Worm (Caenorhabditis elegans) whole organism, L2 larva: Measurements from ENCODE around the gene srz-19.

Experiments used
- ZK546.5 ChIP-seq: sonication (generic microtip); optimal IDR thresholded peaks from 2 replicates; lab custom pipeline; 2017; ENCODE audit warnings: missing biosample characterization, missing genetic modification characterization
- ceh-82 ChIP-seq: fragments of 150-350 bp; optimal IDR thresholded peaks from 2 replicates; lab custom pipeline; 2014; ENCODE audit warnings: missing biosample characterization, missing genetic modification characterization
- crh-2 ChIP-seq: sonication (generic microtip); optimal IDR thresholded peaks from 2 replicates; lab custom pipeline; 2017; ENCODE audit warnings: missing biosample characterization, missing genetic modification characterization
- nhr-11 ChIP-seq: fragments of 150-350 bp; optimal IDR thresholded peaks from 2 replicates; lab custom pipeline; 2014; ENCODE audit warnings: missing biosample characterization, missing genetic modification characterization
- nhr-6 ChIP-seq: fragments of 150-350 bp; optimal IDR thresholded peaks from 2 replicates; lab custom pipeline; 2014; ENCODE audit warnings: missing biosample characterization, missing genetic modification characterization
- snpc-4 ChIP-seq: fragments of 150-350 bp; optimal IDR thresholded peaks from 2 replicates; lab custom pipeline; 2014; ENCODE audit warnings: missing biosample characterization, missing genetic modification characterization

DNA sequence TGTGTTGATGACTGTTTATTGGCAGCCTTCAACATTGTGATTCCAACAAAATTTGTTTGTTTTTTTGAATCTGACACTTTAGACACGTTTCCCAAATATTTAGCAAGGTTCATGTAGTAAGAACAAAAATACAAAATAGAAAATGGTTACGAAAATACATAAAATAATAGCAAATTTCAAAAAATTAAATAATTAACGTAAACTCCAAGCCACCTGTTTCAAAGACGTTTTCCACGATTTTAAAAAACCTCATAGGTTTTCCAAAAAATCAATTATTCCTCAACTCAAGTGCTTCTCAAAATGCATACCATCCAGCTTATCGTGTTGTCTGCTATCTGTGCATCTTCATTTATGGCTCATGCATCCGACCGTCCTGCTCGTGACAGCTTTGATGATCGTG, 2.2 kb upstream of the srz-19 start, which contains the start of gene F56D6.14:
- no peak for TF ChIP-seq ceh-82
- no peak for TF ChIP-seq snpc-4 (tag; lab: Kevin White, UChicago)
- TF ChIP-seq nhr-6 (tag; lab: Kevin White, UChicago), result no peak
- no peak for TF ChIP-seq nhr-11 (tag; lab: Kevin White, UChicago)
- no peak for TF ChIP-seq crh-2 (tag; lab: Kevin White, UChicago)
- no peak for TF ChIP-seq ZK546.5 (tag; lab: Kevin White, UChicago)
